Worm (Caenorhabditis elegans) whole organism, late embryonic: ENCODE data around the gene F53A2.9.

Experiments
- C38D4.7 ChIP-seq: fragments of 200-800 bp; sonication (Bioruptor generic); optimal IDR thresholded peaks from 2 replicates; lab custom pipeline; 2018; ENCODE audit warnings: mild to moderate bottlenecking, missing genetic modification characterization, moderate library complexity, missing compliant biosample characterization
- ama-1 ChIP-seq: fragments of 150-350 bp; optimal IDR thresholded peaks from 2 replicates; lab custom pipeline; 2014
- elt-2 ChIP-seq: sonication (generic microtip); optimal IDR thresholded peaks from 2 replicates; lab custom pipeline; 2016; ENCODE audit warnings: missing genetic modification reagents, missing genetic modification characterization, missing compliant biosample characterization
- hlh-30 ChIP-seq: sonication (generic microtip); optimal IDR thresholded peaks from 2 replicates; lab custom pipeline; 2017; ENCODE audit warnings: antibody characterized with exemption, missing genetic modification characterization, missing compliant biosample characterization; ENCODE audit not compliant: insufficient read depth
- nhr-11 ChIP-seq: fragments of 150-350 bp; optimal IDR thresholded peaks from 2 replicates; lab custom pipeline; 2014; ENCODE audit warnings: missing biosample characterization, missing genetic modification characterization
- npax-4 ChIP-seq: sonication (generic microtip); optimal IDR thresholded peaks from 2 replicates; lab custom pipeline; 2016; ENCODE audit warnings: missing genetic modification characterization, missing compliant biosample characterization
- pha-4 ChIP-seq: fragments of 150-350 bp; optimal IDR thresholded peaks from 2 replicates; lab custom pipeline; 2018; ENCODE audit warnings: missing biosample characterization, missing genetic modification reagents, missing genetic modification characterization
- ref-2 ChIP-seq: sonication (generic microtip); optimal IDR thresholded peaks from 2 replicates; lab custom pipeline; 2016; ENCODE audit warnings: missing genetic modification characterization, missing compliant biosample characterization

ce11 chrIII:13317383-13317911 lies 41.7 kb downstream of the F53A2.9 start:
- TF ChIP-seq npax-4 (tag; lab: Kevin White, UChicago): no peak
- TF ChIP-seq hlh-30 (tag; lab: Kevin White, UChicago): no peak
- TF ChIP-seq elt-2 (tag; lab: Kevin White, UChicago): no peak
- TF ChIP-seq C38D4.7 (GFP tag; lab: Kevin White, UChicago): no peak
- TF ChIP-seq pha-4 (tag; lab: Kevin White, UChicago): no peak
- TF ChIP-seq ref-2: no peak
- TF ChIP-seq nhr-11: no peak
- TF ChIP-seq ama-1 (lab: Kevin White, UChicago): no peak
